Fruit fly (Drosophila melanogaster) Kc167 (cell line): ENCODE data around the gene CG42833.

Experiments used
- Myc ChIP-seq: fragments of >200 bp; optimal IDR thresholded peaks from 2 replicates; lab custom pipeline; 2017; ENCODE audit warnings: missing external identifiers
- Sin3A ChIP-seq: fragments of >200 bp; optimal IDR thresholded peaks from 2 replicates; lab custom pipeline; 2018; ENCODE audit warnings: missing external identifiers
- h ChIP-seq: fragments of >200 bp; optimal IDR thresholded peaks from 3 replicates; lab custom pipeline; 2018; ENCODE audit warnings: missing external identifiers
- psq ChIP-seq: fragments of >200 bp; optimal IDR thresholded peaks from 2 replicates; lab custom pipeline; 2017; ENCODE audit warnings: missing external identifiers
- ttk ChIP-seq: sonication (Bioruptor generic); optimal IDR thresholded peaks from 2 replicates; lab custom pipeline; 2017; ENCODE audit warnings: missing external identifiers

- no peak for TF ChIP-seq Myc (lab: Kevin White, UChicago)
- no peak for TF ChIP-seq ttk
- TF ChIP-seq h (lab: Kevin White, UChicago): no peak
- TF ChIP-seq Sin3A (lab: Kevin White, UChicago): no peak
- TF ChIP-seq psq (lab: Kevin White, UChicago): no peak
These were observed 17.1 kb upstream of the CG42833 start for dm6 chr3L:20182799-20183198.
